Worm (Caenorhabditis elegans): Measurements from ENCODE around the gene npax-4.

- TF ChIP-seq flt-1 (GFP tag; IDR thresholded peaks at IDR 0.05): no peak
- TF ChIP-seq T22C8.4 (GFP tag; IDR thresholded peaks at IDR 0.05): no peak
- no peak for TF ChIP-seq tab-1 (GFP tag; IDR thresholded peaks at IDR 0.05)
- TF ChIP-seq ztf-29 (GFP tag; IDR thresholded peaks at IDR 0.05): no peak
These were observed 14.0 kb upstream of the npax-4 start, which contains the start of gene rad-54.L2 for ce11 chrIV:8893746-8894145.
